Fruit fly (Drosophila melanogaster): Measurements from ENCODE around the gene CG11601.

The CG11601 gene

dm6 chr2L:243819-244218 lies 39.2 kb downstream of the CG11601 start (continued):
- TF ChIP-seq dysf (GFP tag; IDR thresholded peaks at IDR 0.05): peak; percentile 52; the same call in 2 of the 3 replicates
- TF ChIP-seq tgo (GFP tag; IDR thresholded peaks at IDR 0.05): peak; percentile 55; the same call in 1 of the 3 replicates
- TF ChIP-seq CG2712 (tag; optimal IDR thresholded peaks at IDR 0.05): no peak
- peak; percentile 30 for TF ChIP-seq Meics (GFP tag; optimal IDR thresholded peaks at IDR 0.05)
- TF ChIP-seq CG8388 (GFP tag; optimal IDR thresholded peaks at IDR 0.05): no peak
- TF ChIP-seq CG15073 (GFP tag; optimal IDR thresholded peaks at IDR 0.05): no peak
- TF ChIP-seq Ptx1 (GFP tag; IDR thresholded peaks at IDR 0.05): peak; percentile 46
- TF ChIP-seq sisA (GFP tag; IDR thresholded peaks at IDR 0.05): 0 out of 2 replicates have a peak, but pooled peaks have one; percentile 33
- no peak for TF ChIP-seq vvl (GFP tag; IDR thresholded peaks at IDR 0.05)
- no peak for TF ChIP-seq CG7963 (GFP tag; IDR thresholded peaks at IDR 0.05; ENCODE audit: partially characterized antibody)
- TF ChIP-seq CG30403 (GFP tag; optimal IDR thresholded peaks at IDR 0.05): peak; percentile 35
- TF ChIP-seq Oli (tag; optimal IDR thresholded peaks at IDR 0.05): peak; percentile 16
- TF ChIP-seq CG17612 (GFP tag; IDR thresholded peaks at IDR 0.05): no peak
- TF ChIP-seq Xbp1 (GFP tag; optimal IDR thresholded peaks at IDR 0.05): peak; percentile 9
- TF ChIP-seq Mes4 (GFP tag; optimal IDR thresholded peaks at IDR 0.05): no peak
- TF ChIP-seq ttk (GFP tag; IDR thresholded peaks at IDR 0.05): 0 out of 2 replicates have a peak, but pooled peaks have one; percentile 27
- TF ChIP-seq Trl (optimal IDR thresholded peaks at IDR 0.05): no peak
- no peak for TF ChIP-seq Trl (GFP tag; optimal IDR thresholded peaks at IDR 0.05)
- TF ChIP-seq CG13296 (GFP tag; optimal IDR thresholded peaks at IDR 0.05): peak; percentile 3
- TF ChIP-seq CG4404 (GFP tag; IDR thresholded peaks at IDR 0.05): no peak
- TF ChIP-seq Fer3 (tag; optimal IDR thresholded peaks at IDR 0.05): peak; percentile 28
- TF ChIP-seq dati (GFP tag; IDR thresholded peaks at IDR 0.05): no peak
- TF ChIP-seq sqz (GFP tag; optimal IDR thresholded peaks at IDR 0.05): no peak
- peak; percentile 40 for TF ChIP-seq CG7556 (GFP tag; optimal IDR thresholded peaks at IDR 0.05)
- TF ChIP-seq NfI (GFP tag; optimal IDR thresholded peaks at IDR 0.05): no peak
- 0 out of 2 replicates have a peak, but pooled peaks have one; percentile 6 for TF ChIP-seq E2f1 (GFP tag; IDR thresholded peaks at IDR 0.05)
- TF ChIP-seq CG9609 (GFP tag; optimal IDR thresholded peaks at IDR 0.05): no peak
- TF ChIP-seq zf30C (GFP tag; optimal IDR thresholded peaks at IDR 0.05): no peak
- peak; percentile 9 for TF ChIP-seq CG13775 (GFP tag; optimal IDR thresholded peaks at IDR 0.05)
- TF ChIP-seq CG5953 (GFP tag; IDR thresholded peaks at IDR 0.05): no peak
- TF ChIP-seq stc (GFP tag; IDR thresholded peaks at IDR 0.05): peak; percentile 29; the same call in 1 of the 2 replicates
- TF ChIP-seq Dbx (GFP tag; IDR thresholded peaks at IDR 0.05): 0 out of 3 replicates have a peak, but pooled peaks have one; percentile 13
- TF ChIP-seq slbo (GFP tag; IDR thresholded peaks at IDR 0.05): peak; percentile 69
- TF ChIP-seq Hmr (GFP tag; optimal IDR thresholded peaks at IDR 0.05): peak; percentile 40
- no peak for TF ChIP-seq CG2116 (GFP tag; optimal IDR thresholded peaks at IDR 0.05)
- TF ChIP-seq Atf6 (GFP tag; IDR thresholded peaks at IDR 0.05): peak; percentile 34
- TF ChIP-seq CG4730 (GFP tag; IDR thresholded peaks at IDR 0.05): peak; percentile 44; the same call in 1 of the 2 replicates
- TF ChIP-seq CG14710 (tag; optimal IDR thresholded peaks at IDR 0.05): no peak
- TF ChIP-seq CG6689 (GFP tag; IDR thresholded peaks at IDR 0.05): peak; percentile 36; the same call in 1 of the 2 replicates
- peak; percentile 23 for TF ChIP-seq CG9727 (GFP tag; optimal IDR thresholded peaks at IDR 0.05)
- no peak for TF ChIP-seq BEAF-32 (GFP tag; optimal IDR thresholded peaks at IDR 0.05)
- 0 out of 2 replicates have a peak, but pooled peaks have one; percentile 7 for TF ChIP-seq danr (GFP tag; IDR thresholded peaks at IDR 0.05)
- 0 out of 2 replicates have a peak, but pooled peaks have one; percentile 21 for TF ChIP-seq CG6272 (GFP tag; IDR thresholded peaks at IDR 0.05)
- peak; percentile 6 for TF ChIP-seq HHEX (GFP tag; optimal IDR thresholded peaks at IDR 0.05)
- peak; percentile 54; the same call in 1 of the 2 replicates for TF ChIP-seq CG14441 (GFP tag; IDR thresholded peaks at IDR 0.05)

Measured in whole organism, embryonic.